Fruit fly (Drosophila melanogaster): ENCODE measurements around the gene Orc5.

Orc5 gene

dm6 chr2L:13835002-13835910, 5.6 kb downstream of the Orc5 start, which contains the start of the genes mRpS23 and CenG1A (continued):
- peak; percentile 99 for TF ChIP-seq ro (GFP tag; IDR thresholded peaks at IDR 0.05)
- TF ChIP-seq klu (GFP tag; IDR thresholded peaks at IDR 0.05): peak; percentile 99
- peak; percentile 100 for TF ChIP-seq CG8089 (GFP tag; optimal IDR thresholded peaks at IDR 0.05)
- TF ChIP-seq CG18599 (GFP tag; optimal IDR thresholded peaks at IDR 0.05): peak; percentile 100
- peak; percentile 95 for TF ChIP-seq CG11560 (tag; IDR thresholded peaks at IDR 0.05)
- peak; percentile 100 for TF ChIP-seq CG16815 (GFP tag; optimal IDR thresholded peaks at IDR 0.05)
- peak; percentile 94 for TF ChIP-seq Kr (GFP tag; optimal IDR thresholded peaks at IDR 0.05)
- peak; percentile 99 for TF ChIP-seq Lim3 (GFP tag; IDR thresholded peaks at IDR 0.05)
- peak; percentile 93 for TF ChIP-seq CG14965 (GFP tag; optimal IDR thresholded peaks at IDR 0.05; ENCODE audit: borderline replicate concordance)
- peak; percentile 100 for TF ChIP-seq Six4 (GFP tag; optimal IDR thresholded peaks at IDR 0.05)
- TF ChIP-seq CG2116 (GFP tag; optimal IDR thresholded peaks at IDR 0.05): peak; percentile 95
- peak; percentile 99 for TF ChIP-seq CG7987 (GFP tag; optimal IDR thresholded peaks at IDR 0.05)
- peak; percentile 100 for TF ChIP-seq CG10366 (GFP tag; IDR thresholded peaks at IDR 0.05)
- peak; percentile 100 for TF ChIP-seq CG6689 (GFP tag; IDR thresholded peaks at IDR 0.05)
- peak; percentile 100 for TF ChIP-seq CG4424 (GFP tag; optimal IDR thresholded peaks at IDR 0.05)
- TF ChIP-seq CG6683 (GFP tag; optimal IDR thresholded peaks at IDR 0.05): peak; percentile 98
- TF ChIP-seq amos (GFP tag; IDR thresholded peaks at IDR 0.05; ENCODE audit: partially characterized antibody): peak; percentile 64; the same call in 1 of the 2 replicates
- TF ChIP-seq CG16863 (GFP tag; optimal IDR thresholded peaks at IDR 0.05): peak; percentile 100
- TF ChIP-seq gro (GFP tag; optimal IDR thresholded peaks at IDR 0.05): peak; percentile 100
- peak; percentile 82 for TF ChIP-seq unc-4 (GFP tag; IDR thresholded peaks at IDR 0.05; ENCODE audit: partially characterized antibody)
- TF ChIP-seq pan (optimal IDR thresholded peaks at IDR 0.05): no peak
- TF ChIP-seq pan (GFP tag; optimal IDR thresholded peaks at IDR 0.05 in 1 of 2, IDR thresholded peaks at IDR 0.05 in 1 of 2): peak in 1 of 2 experiments; percentile 100
- peak; percentile 100 for TF ChIP-seq bsh (GFP tag; optimal IDR thresholded peaks at IDR 0.05)
- TF ChIP-seq Hmx (GFP tag; optimal IDR thresholded peaks at IDR 0.05): peak; percentile 99
- peak; percentile 99 for TF ChIP-seq luna (GFP tag; optimal IDR thresholded peaks at IDR 0.05)
- TF ChIP-seq tin (GFP tag; optimal IDR thresholded peaks at IDR 0.05): peak; percentile 100
- peak; percentile 100 for TF ChIP-seq CG7839 (tag; optimal IDR thresholded peaks at IDR 0.05)
- peak; percentile 99 for TF ChIP-seq dimm (GFP tag; IDR thresholded peaks at IDR 0.05)
- peak; percentile 99 for TF ChIP-seq scrt (GFP tag; optimal IDR thresholded peaks at IDR 0.05)
- peak; percentile 99 for TF ChIP-seq sug (tag; optimal IDR thresholded peaks at IDR 0.05)
- TF ChIP-seq CG14050 (GFP tag; IDR thresholded peaks at IDR 0.05): peak; percentile 100
- TF ChIP-seq CG32772 (GFP tag; IDR thresholded peaks at IDR 0.05): peak; percentile 100
- TF ChIP-seq CG2199 (GFP tag; IDR thresholded peaks at IDR 0.05): peak; percentile 100
- peak; percentile 100 for TF ChIP-seq gcm (GFP tag; optimal IDR thresholded peaks at IDR 0.05)
- peak; percentile 97 for TF ChIP-seq Jarid2 (GFP tag; optimal IDR thresholded peaks at IDR 0.05)
- peak; percentile 77 for TF ChIP-seq inv (GFP tag; IDR thresholded peaks at IDR 0.05; ENCODE audit: partially characterized antibody)
- TF ChIP-seq btn (GFP tag; optimal IDR thresholded peaks at IDR 0.05): peak; percentile 99
- TF ChIP-seq CG2120 (GFP tag; optimal IDR thresholded peaks at IDR 0.05): peak; percentile 100
- TF ChIP-seq Sry-β (GFP tag; optimal IDR thresholded peaks at IDR 0.05): peak; percentile 83
- TF ChIP-seq Hsf (GFP tag; optimal IDR thresholded peaks at IDR 0.05): peak; percentile 100
- peak; percentile 100 for TF ChIP-seq zen (tag; optimal IDR thresholded peaks at IDR 0.05)
- peak; percentile 95 for TF ChIP-seq grn (GFP tag; optimal IDR thresholded peaks at IDR 0.05)
- peak; percentile 52 to 78 for TF ChIP-seq crp (GFP tag; optimal IDR thresholded peaks at IDR 0.05)
- peak; percentile 100 for TF ChIP-seq Ets65A (GFP tag)
- TF ChIP-seq ind (GFP tag; optimal IDR thresholded peaks at IDR 0.05): peak; percentile 100
- TF ChIP-seq HLH3B (GFP tag; IDR thresholded peaks at IDR 0.05): peak; percentile 100
- peak; percentile 100 for TF ChIP-seq Ada2b (GFP tag; IDR thresholded peaks at IDR 0.05)
- TF ChIP-seq tup (GFP tag; optimal IDR thresholded peaks at IDR 0.05): peak; percentile 99

Data from whole organism, embryonic.